Worm (Caenorhabditis elegans) whole organism, L1 larva: ENCODE results near the gene wrt-2.

Source experiments
- aha-1 ChIP-seq: fragments of 150-350 bp; optimal IDR thresholded peaks from 2 replicates; lab custom pipeline; 2014; ENCODE audit warnings: missing biosample characterization, missing genetic modification characterization
- ceh-63 ChIP-seq: fragments of 200-800 bp; sonication (Bioruptor generic); optimal IDR thresholded peaks from 2 replicates; lab custom pipeline; 2018; ENCODE audit warnings: mild to moderate bottlenecking, missing genetic modification characterization, missing compliant biosample characterization
- elt-3 ChIP-seq, 6 experiments: fragments of 150-350 bp in 1 of 6; sonication (generic microtip); optimal IDR thresholded peaks; 2 replicates each; lab custom pipeline; 2017 to 2018; ENCODE audit warnings: missing biosample characterization in 6 of 6, missing genetic modification characterization in 6 of 6, inconsistent platforms in 1 of 6
- lin-39 ChIP-seq: fragments of 150-350 bp; optimal IDR thresholded peaks from 2 replicates; lab custom pipeline; 2014; ENCODE audit warnings: missing biosample characterization, missing genetic modification reagents, missing genetic modification characterization
- nhr-11 ChIP-seq: fragments of 150-350 bp; optimal IDR thresholded peaks from 2 replicates; lab custom pipeline; 2014; ENCODE audit warnings: missing biosample characterization, missing genetic modification characterization
- nhr-76 ChIP-seq: sonication (generic microtip); optimal IDR thresholded peaks from 2 replicates; lab custom pipeline; 2017; ENCODE audit warnings: missing biosample characterization, missing genetic modification characterization
- nhr-84 ChIP-seq: sonication (generic microtip); optimal IDR thresholded peaks from 2 replicates; lab custom pipeline; 2017; ENCODE audit warnings: missing biosample characterization, missing genetic modification characterization
- nhr-90 ChIP-seq: sonication (generic microtip); optimal IDR thresholded peaks from 2 replicates; lab custom pipeline; 2016; ENCODE audit warnings: mild to moderate bottlenecking, missing genetic modification characterization, missing compliant biosample characterization; ENCODE audit not compliant: poor library complexity
- pag-3 ChIP-seq: sonication (generic microtip); optimal IDR thresholded peaks from 2 replicates; lab custom pipeline; 2017; ENCODE audit warnings: missing genetic modification characterization, mild to moderate bottlenecking, missing compliant biosample characterization, antibody characterized with exemption, borderline replicate concordance; ENCODE audit not compliant: insufficient read depth
- skn-1 ChIP-seq: fragments of 150-350 bp; optimal IDR thresholded peaks from 2 replicates; lab custom pipeline; 2014; ENCODE audit warnings: missing biosample characterization, missing genetic modification characterization
- snpc-4 ChIP-seq: fragments of 150-350 bp; optimal IDR thresholded peaks from 2 replicates; lab custom pipeline; 2014; ENCODE audit warnings: missing biosample characterization, missing genetic modification characterization
- unc-62 ChIP-seq: fragments of 150-350 bp; optimal IDR thresholded peaks from 2 replicates; lab custom pipeline; 2014; ENCODE audit warnings: missing biosample characterization, missing genetic modification reagents, missing genetic modification characterization
- xbp-1 ChIP-seq: sonication (generic microtip); optimal IDR thresholded peaks from 2 replicates; lab custom pipeline; 2016; ENCODE audit warnings: missing genetic modification characterization, missing compliant biosample characterization

DNA sequence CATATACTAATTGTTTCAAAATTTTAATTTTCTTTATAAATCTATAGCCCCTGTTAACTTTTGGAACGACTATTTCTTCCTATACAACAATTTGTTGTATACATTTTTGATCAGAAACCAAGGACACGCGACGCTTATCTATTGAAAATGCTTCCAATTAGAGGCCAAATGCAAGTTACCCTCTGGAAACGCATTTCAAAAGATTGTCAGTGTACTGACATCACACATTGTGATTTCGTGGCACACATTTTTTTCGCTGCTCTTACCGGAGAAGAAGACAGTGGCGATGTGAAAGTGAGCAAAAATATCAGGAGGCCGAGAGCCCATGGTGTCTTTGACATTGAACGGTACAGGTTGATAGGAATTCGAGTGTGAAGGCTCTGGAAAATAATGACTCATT, 48.7 kb downstream of the wrt-2 start, which contains the start of gene cnnm-3:
- TF ChIP-seq nhr-76 (tag; lab: Kevin White, UChicago) (no peak), lin-39 (tag; lab: Kevin White, UChicago) (no peak), ceh-63 (GFP tag; lab: Kevin White, UChicago) (no peak), nhr-90 (tag; lab: Kevin White, UChicago) (no peak), skn-1 (tag; lab: Kevin White, UChicago) (no peak), nhr-84 (tag; lab: Kevin White, UChicago) (no peak), xbp-1 (tag; lab: Kevin White, UChicago) (no peak), snpc-4 (tag; lab: Kevin White, UChicago) (no peak), aha-1 (tag; lab: Kevin White, UChicago) (no peak), nhr-11 (no peak), elt-3 (tag; optimal IDR thresholded peaks at IDR 0.05; lab: Kevin White, UChicago) (no peak), unc-62 (GFP tag; lab: Kevin White, UChicago) (no peak), pag-3 (tag; lab: Kevin White, UChicago) (no peak)
